Fruit fly (Drosophila melanogaster): ENCODE results near the gene CG1529.

CG1529 gene

dm6 chrX:21053099-21053715, 21.5 kb upstream of the CG1529 start:
- TF ChIP-seq CG8478 (optimal IDR thresholded peaks at IDR 0.05) (no peak), CTCF (optimal IDR thresholded peaks at IDR 0.05) (no peak)

- TF ChIP-seq CTCF (optimal IDR thresholded peaks at IDR 0.05): no peak
Observed at dm6 chrX:21047717-21048116, 16.0 kb upstream of the CG1529 start.

- no peak for TF ChIP-seq CG8478 (optimal IDR thresholded peaks at IDR 0.05)
- TF ChIP-seq CTCF (optimal IDR thresholded peaks at IDR 0.05): no peak
Observed at dm6 chrX:21046141-21046540, 14.4 kb upstream of the CG1529 start.

- no peak for TF ChIP-seq CTCF (optimal IDR thresholded peaks at IDR 0.05)
- no peak for TF ChIP-seq CG8478 (optimal IDR thresholded peaks at IDR 0.05)
Observed at dm6 chrX:21045448-21045941, 13.7 kb upstream of the CG1529 start.

- no peak for TF ChIP-seq CG8478 (optimal IDR thresholded peaks at IDR 0.05)
- no peak for TF ChIP-seq CTCF (optimal IDR thresholded peaks at IDR 0.05)
Observed at dm6 chrX:21044831-21045447, 13.2 kb upstream of the CG1529 start, which contains the start of gene Cbs. Gene Cbs (plus strand): TSS chrX:21045138.

- TF ChIP-seq CG8478 (optimal IDR thresholded peaks at IDR 0.05): no peak
- no peak for TF ChIP-seq CTCF (optimal IDR thresholded peaks at IDR 0.05)
Observed at dm6 chrX:21044278-21044830, 12.6 kb upstream of the CG1529 start.

- TF ChIP-seq CTCF (optimal IDR thresholded peaks at IDR 0.05) (no peak), CG8478 (optimal IDR thresholded peaks at IDR 0.05) (no peak)
Observed at dm6 chrX:21042638-21043513, 11.1 kb upstream of the CG1529 start.

- TF ChIP-seq CTCF (optimal IDR thresholded peaks at IDR 0.05): no peak
- TF ChIP-seq CG8478 (optimal IDR thresholded peaks at IDR 0.05): no peak
Observed at dm6 chrX:21041825-21042224, 10.1 kb upstream of the CG1529 start, which contains the start of gene Mgstl. Gene Mgstl (plus strand): TSS chrX:21042125.

dm6 chrX:21040505-21040904, 8.8 kb upstream of the CG1529 start, which contains the start of gene CG15449:
Gene CG15449 (minus strand): TSS chrX:21040605.
- TF ChIP-seq CTCF (optimal IDR thresholded peaks at IDR 0.05) (no peak), CG8478 (optimal IDR thresholded peaks at IDR 0.05) (no peak)

- no peak for TF ChIP-seq CG8478 (optimal IDR thresholded peaks at IDR 0.05)
- no peak for TF ChIP-seq CTCF (optimal IDR thresholded peaks at IDR 0.05)
Observed at dm6 chrX:21035938-21036324, 4.2 kb upstream of the CG1529 start.

- TF ChIP-seq CG8478 (optimal IDR thresholded peaks at IDR 0.05) (no peak), CTCF (optimal IDR thresholded peaks at IDR 0.05) (no peak)
Observed at dm6 chrX:21035208-21035937, 3.6 kb upstream of the CG1529 start, which contains the start of gene Ntf-2. Gene Ntf-2 (plus strand): TSS chrX:21035469.

dm6 chrX:21034638-21035037, 2.9 kb upstream of the CG1529 start:
- no peak for TF ChIP-seq CG8478 (optimal IDR thresholded peaks at IDR 0.05)
- TF ChIP-seq CTCF (optimal IDR thresholded peaks at IDR 0.05): no peak

dm6 chrX:21027929-21028575, 3.7 kb downstream of the CG1529 start, which contains the start of gene CG1532:
Gene CG1532 (minus strand): TSS chrX:21028361.
- TF ChIP-seq CTCF (optimal IDR thresholded peaks at IDR 0.05): no peak
- no peak for TF ChIP-seq CG8478 (optimal IDR thresholded peaks at IDR 0.05)

dm6 chrX:21025788-21026187, 6.0 kb downstream of the CG1529 start, which contains the start of gene r-cup:
Gene r-cup (minus strand): TSS chrX:21025888.
- TF ChIP-seq CG8478 (optimal IDR thresholded peaks at IDR 0.05) (no peak), CTCF (optimal IDR thresholded peaks at IDR 0.05) (no peak)

All from S2 (cell line).